Fruit fly (Drosophila melanogaster): ENCODE measurements around the gene tara.

The tara gene

DNA sequence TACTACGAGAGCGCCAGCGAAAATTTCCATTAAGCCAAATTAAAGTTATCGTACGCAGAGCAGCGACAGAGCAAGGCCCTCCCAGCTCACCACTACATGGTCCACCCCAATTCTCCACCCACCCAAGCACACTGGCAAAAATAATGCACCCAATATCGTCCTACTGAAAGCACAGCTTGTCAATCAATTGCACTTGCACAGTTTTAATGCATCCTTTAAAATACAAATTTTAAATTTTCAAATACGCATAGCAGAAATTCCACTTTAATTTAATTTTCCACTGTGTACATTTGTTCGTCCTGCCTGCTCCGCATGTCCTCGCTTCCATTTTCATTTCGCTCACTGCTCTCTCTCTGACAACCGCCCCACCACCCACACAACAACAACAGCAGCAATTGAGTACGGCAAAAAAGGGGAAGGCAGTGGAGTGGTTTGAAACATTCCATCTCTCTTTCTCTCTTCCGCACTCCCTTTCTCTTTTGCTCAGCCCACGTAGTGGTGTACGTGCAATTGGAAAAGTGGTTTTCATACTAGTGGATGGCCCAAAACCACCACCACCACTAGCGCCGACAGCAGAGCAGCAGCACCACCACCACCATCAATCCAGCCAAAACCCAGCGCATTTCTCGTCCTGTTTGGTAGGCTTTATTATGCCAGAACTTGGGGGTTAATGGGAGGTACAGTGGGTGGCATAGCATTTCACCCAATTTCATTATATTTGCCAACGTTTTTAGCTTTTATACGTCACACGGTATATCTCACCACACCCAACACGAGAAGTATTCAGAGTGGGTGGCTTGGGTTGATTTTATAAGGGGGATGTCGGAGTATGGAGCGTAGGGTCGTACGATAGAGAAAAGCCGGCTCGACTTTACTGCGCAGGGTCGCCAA lies 22.4 kb downstream of the tara start (continued):
- TF ChIP-seq CG15479 (GFP tag; optimal IDR thresholded peaks at IDR 0.05) (no peak), HLH4C (GFP tag; IDR thresholded peaks at IDR 0.05; ENCODE audit: partially characterized antibody) (0 out of 3 replicates have a peak, but pooled peaks have one; percentile 6), lbe (GFP tag; optimal IDR thresholded peaks at IDR 0.05) (no peak), cwo (GFP tag; optimal IDR thresholded peaks at IDR 0.05) (peak; percentile 92), Oli (tag; optimal IDR thresholded peaks at IDR 0.05) (peak; percentile 65), seq (GFP tag; IDR thresholded peaks at IDR 0.05) (peak; percentile 47), sd (tag; optimal IDR thresholded peaks at IDR 0.05) (peak; percentile 57), dmrt99B (tag; optimal IDR thresholded peaks at IDR 0.05) (peak; percentile 87), danr (GFP tag; IDR thresholded peaks at IDR 0.05) (peak; percentile 45), gcm2 (GFP tag; optimal IDR thresholded peaks at IDR 0.05) (peak; percentile 6), Tbp (GFP tag; optimal IDR thresholded peaks at IDR 0.05) (no peak), tll (GFP tag; optimal IDR thresholded peaks at IDR 0.05) (no peak), Hr39 (optimal IDR thresholded peaks at IDR 0.05) (no peak), lov (optimal IDR thresholded peaks at IDR 0.05) (no peak), lov (GFP tag; IDR thresholded peaks at IDR 0.05) (peak; percentile 81; the same call in 2 of the 3 replicates), CG14014 (GFP tag; IDR thresholded peaks at IDR 0.05) (0 out of 2 replicates have a peak, but pooled peaks have one; percentile 35), her (GFP tag; optimal IDR thresholded peaks at IDR 0.05) (peak; percentile 31), sens (GFP tag) (peak; percentile 92), Sox100B (GFP tag; optimal IDR thresholded peaks at IDR 0.05) (peak; percentile 82), CG17328 (GFP tag; IDR thresholded peaks at IDR 0.05) (no peak), CG18599 (GFP tag; optimal IDR thresholded peaks at IDR 0.05) (peak; percentile 99), disco-r (GFP tag; optimal IDR thresholded peaks at IDR 0.05) (peak; percentile 27), hth (optimal IDR thresholded peaks at IDR 0.05) (no peak), CG12299 (tag; optimal IDR thresholded peaks at IDR 0.05) (peak; percentile 74), schlank (tag; optimal IDR thresholded peaks at IDR 0.05) (no peak), ERR (GFP tag; optimal IDR thresholded peaks at IDR 0.05) (no peak), Awh (GFP tag; IDR thresholded peaks at IDR 0.05) (peak; percentile 78), CG31441 (GFP tag; IDR thresholded peaks at IDR 0.05) (peak; percentile 81), sisA (GFP tag; IDR thresholded peaks at IDR 0.05) (peak; percentile 92), psq (GFP tag; optimal IDR thresholded peaks at IDR 0.05) (no peak), prd (optimal IDR thresholded peaks at IDR 0.05) (no peak), prd (GFP tag; IDR thresholded peaks at IDR 0.05) (peak; percentile 86), CG17359 (tag; optimal IDR thresholded peaks at IDR 0.05) (peak; percentile 94), CG2875 (GFP tag; optimal IDR thresholded peaks at IDR 0.05) (peak; percentile 26), Hey (tag; optimal IDR thresholded peaks at IDR 0.05) (no peak), wek (GFP tag; optimal IDR thresholded peaks at IDR 0.05) (no peak), CG4820 (GFP tag; optimal IDR thresholded peaks at IDR 0.05) (peak; percentile 90), CG4404 (GFP tag; IDR thresholded peaks at IDR 0.05) (peak; percentile 82), dati (GFP tag; IDR thresholded peaks at IDR 0.05) (no peak), sens-2 (GFP tag; IDR thresholded peaks at IDR 0.05) (no peak), Mad (GFP tag; optimal IDR thresholded peaks at IDR 0.05) (peak; percentile 48), bsh (GFP tag; optimal IDR thresholded peaks at IDR 0.05) (peak in 1 of 2 experiments; percentile 68), CG3995 (GFP tag; optimal IDR thresholded peaks at IDR 0.05) (peak; percentile 52), esg (GFP tag; conservative IDR thresholded peaks at IDR 0.05) (no peak; the same call in 1 of the 2 replicates), unpg (GFP tag; optimal IDR thresholded peaks at IDR 0.05) (peak; percentile 56), so (GFP tag; IDR thresholded peaks at IDR 0.05) (peak; percentile 52; the same call in 1 of the 3 replicates), Max (GFP tag; optimal IDR thresholded peaks at IDR 0.05) (peak; percentile 85), sna (GFP tag; IDR thresholded peaks at IDR 0.05; ENCODE audit: partially characterized antibody) (no peak), insv (GFP tag; optimal IDR thresholded peaks at IDR 0.05) (peak in 1 of 2 experiments; percentile 58), CG3163 (GFP tag; optimal IDR thresholded peaks at IDR 0.05) (no peak)
